Fruit fly (Drosophila melanogaster): Measurements from ENCODE around the gene CG18428.

Gene CG18428

dm6 chr3R:24141013-24141592 lies 32.0 kb downstream of the CG18428 start, which contains the start of gene Kal1 (continued):
- TF ChIP-seq CG6854 (GFP tag; optimal IDR thresholded peaks at IDR 0.05) (peak; percentile 98), spab (GFP tag; optimal IDR thresholded peaks at IDR 0.05) (peak; percentile 98), fkh (GFP tag; optimal IDR thresholded peaks at IDR 0.05) (peak; percentile 36), salr (GFP tag; optimal IDR thresholded peaks at IDR 0.05) (peak; percentile 91 to 94), CG16779 (tag; optimal IDR thresholded peaks at IDR 0.05) (peak; percentile 97), CG11294 (GFP tag; IDR thresholded peaks at IDR 0.05) (peak; percentile 94), Eip75B (GFP tag; optimal IDR thresholded peaks at IDR 0.05) (peak; percentile 95), fd59A (GFP tag; optimal IDR thresholded peaks at IDR 0.05) (peak; percentile 98), lz (GFP tag; optimal IDR thresholded peaks at IDR 0.05) (peak; percentile 91), CG6276 (GFP tag; optimal IDR thresholded peaks at IDR 0.05) (peak; percentile 96), Sox102F (GFP tag; optimal IDR thresholded peaks at IDR 0.05) (peak; percentile 96), achi (GFP tag; optimal IDR thresholded peaks at IDR 0.05) (peak; percentile 98), CG11762 (GFP tag; optimal IDR thresholded peaks at IDR 0.05; ENCODE audit: insufficient read depth) (peak; percentile 96), CG8119 (GFP tag; IDR thresholded peaks at IDR 0.05) (peak; percentile 99), Ets21C (GFP tag; optimal IDR thresholded peaks at IDR 0.05) (peak; percentile 76), CG7368 (GFP tag; optimal IDR thresholded peaks at IDR 0.05) (peak; percentile 97), CG3919 (GFP tag; optimal IDR thresholded peaks at IDR 0.05) (peak; percentile 98), CG32006 (GFP tag; optimal IDR thresholded peaks at IDR 0.05) (peak; percentile 97), Blimp-1 (GFP tag; optimal IDR thresholded peaks at IDR 0.05) (peak; percentile 94), Smox (GFP tag; optimal IDR thresholded peaks at IDR 0.05) (peak; percentile 93), eg (GFP tag; IDR thresholded peaks at IDR 0.05) (peak; percentile 97), Gug (GFP tag; IDR thresholded peaks at IDR 0.05) (peak; percentile 96), CG8632 (GFP tag; optimal IDR thresholded peaks at IDR 0.05) (peak; percentile 98), Hr38 (GFP tag; optimal IDR thresholded peaks at IDR 0.05) (no peak), svp (GFP tag) (peak; percentile 98), dsx (GFP tag; optimal IDR thresholded peaks at IDR 0.05; ENCODE audit: poor library complexity, severe bottlenecking) (peak; percentile 98), Sox14 (GFP tag; optimal IDR thresholded peaks at IDR 0.05) (peak; percentile 93), OdsH (GFP tag; optimal IDR thresholded peaks at IDR 0.05) (peak; percentile 97), CG3032 (tag; optimal IDR thresholded peaks at IDR 0.05) (peak; percentile 98), CG34406 (GFP tag; optimal IDR thresholded peaks at IDR 0.05) (peak; percentile 99), Ets96B (tag; optimal IDR thresholded peaks at IDR 0.05) (peak; percentile 99), CG10631 (GFP tag; optimal IDR thresholded peaks at IDR 0.05) (peak; percentile 97), cyc (GFP tag; optimal IDR thresholded peaks at IDR 0.05) (peak; percentile 91)

dm6 chr3R:24142971-24143370 lies 33.8 kb downstream of the CG18428 start:
- TF ChIP-seq fkh (GFP tag; optimal IDR thresholded peaks at IDR 0.05) = no peak
- peak; percentile 91 for TF ChIP-seq svp (GFP tag)
- TF ChIP-seq Smox (GFP tag; optimal IDR thresholded peaks at IDR 0.05) = peak; percentile 73
- peak; percentile 84 for TF ChIP-seq CG1621 (tag; optimal IDR thresholded peaks at IDR 0.05)
- TF ChIP-seq Sox14 (GFP tag; optimal IDR thresholded peaks at IDR 0.05) = peak; percentile 83
- TF ChIP-seq CG16779 (tag; optimal IDR thresholded peaks at IDR 0.05) = peak; percentile 75
- peak; percentile 86 for TF ChIP-seq fd59A (GFP tag; optimal IDR thresholded peaks at IDR 0.05)
- peak; percentile 79 for TF ChIP-seq Hr4 (GFP tag; optimal IDR thresholded peaks at IDR 0.05)
- TF ChIP-seq CG6276 (GFP tag; optimal IDR thresholded peaks at IDR 0.05) = peak; percentile 63
- TF ChIP-seq Hr38 (GFP tag; optimal IDR thresholded peaks at IDR 0.05) = no peak
- TF ChIP-seq CG3919 (GFP tag; optimal IDR thresholded peaks at IDR 0.05) = peak; percentile 91
- peak; percentile 79 for TF ChIP-seq CG8632 (GFP tag; optimal IDR thresholded peaks at IDR 0.05)
- TF ChIP-seq CG34406 (GFP tag; optimal IDR thresholded peaks at IDR 0.05) = peak; percentile 77
- TF ChIP-seq Eip93F (GFP tag; optimal IDR thresholded peaks at IDR 0.05) = peak; percentile 47
- peak; percentile 77 for TF ChIP-seq net (GFP tag; optimal IDR thresholded peaks at IDR 0.05)
- TF ChIP-seq CG6808 (GFP tag; optimal IDR thresholded peaks at IDR 0.05) = peak; percentile 89
- TF ChIP-seq Eip75B (GFP tag; optimal IDR thresholded peaks at IDR 0.05) = peak; percentile 90
- peak; percentile 87 for TF ChIP-seq spab (GFP tag; optimal IDR thresholded peaks at IDR 0.05)
- TF ChIP-seq CG8319 (GFP tag; optimal IDR thresholded peaks at IDR 0.05) = peak; percentile 82
- TF ChIP-seq CG6163 (GFP tag; IDR thresholded peaks at IDR 0.05) = peak; percentile 94
- peak; percentile 84 for TF ChIP-seq acj6 (GFP tag; optimal IDR thresholded peaks at IDR 0.05)
- peak; percentile 49 for TF ChIP-seq Blimp-1 (GFP tag; optimal IDR thresholded peaks at IDR 0.05)
- TF ChIP-seq CG15336 (GFP tag; IDR thresholded peaks at IDR 0.05) = peak; percentile 77
- TF ChIP-seq Eip78C (GFP tag) = peak; percentile 96
- TF ChIP-seq Ets96B (tag; optimal IDR thresholded peaks at IDR 0.05) = peak; percentile 87
- TF ChIP-seq CG9139 (GFP tag; optimal IDR thresholded peaks at IDR 0.05) = peak; percentile 82
- TF ChIP-seq CG3032 (tag; optimal IDR thresholded peaks at IDR 0.05) = peak; percentile 92
- TF ChIP-seq Met (GFP tag; optimal IDR thresholded peaks at IDR 0.05) = peak; percentile 85
- peak; percentile 83 for TF ChIP-seq Hr39 (GFP tag; optimal IDR thresholded peaks at IDR 0.05)
- peak; percentile 79 for TF ChIP-seq CG8119 (GFP tag; IDR thresholded peaks at IDR 0.05)
- peak; percentile 62 for TF ChIP-seq fd85E (GFP tag; optimal IDR thresholded peaks at IDR 0.05)
- TF ChIP-seq Sox102F (GFP tag; optimal IDR thresholded peaks at IDR 0.05) = peak; percentile 74
